Fruit fly (Drosophila melanogaster) whole organism, wandering third instar larva: ENCODE measurements around the gene ergic53.

Experiments
- dsf ChIP-seq: sonication (Bioruptor generic); optimal IDR thresholded peaks from 2 replicates; lab custom pipeline; 2016; ENCODE audit warnings: missing biosample characterization, missing genetic modification characterization, borderline replicate concordance
- fru ChIP-seq: fragments of 200-800 bp; sonication (Bioruptor generic); optimal IDR thresholded peaks from 3 replicates; lab custom pipeline; 2016; ENCODE audit warnings: missing biosample characterization, mild to moderate bottlenecking, missing genetic modification characterization
- psq ChIP-seq: fragments of 200-800 bp; sonication (Bioruptor generic); optimal IDR thresholded peaks from 3 replicates; lab custom pipeline; 2017; ENCODE audit warnings: missing biosample characterization, mild to moderate bottlenecking, missing genetic modification characterization, moderate library complexity
- sv ChIP-seq: fragments of 200-800 bp; sonication (Bioruptor generic); optimal IDR thresholded peaks from 3 replicates; lab custom pipeline; 2016; ENCODE audit warnings: missing biosample characterization, missing genetic modification characterization

DNA sequence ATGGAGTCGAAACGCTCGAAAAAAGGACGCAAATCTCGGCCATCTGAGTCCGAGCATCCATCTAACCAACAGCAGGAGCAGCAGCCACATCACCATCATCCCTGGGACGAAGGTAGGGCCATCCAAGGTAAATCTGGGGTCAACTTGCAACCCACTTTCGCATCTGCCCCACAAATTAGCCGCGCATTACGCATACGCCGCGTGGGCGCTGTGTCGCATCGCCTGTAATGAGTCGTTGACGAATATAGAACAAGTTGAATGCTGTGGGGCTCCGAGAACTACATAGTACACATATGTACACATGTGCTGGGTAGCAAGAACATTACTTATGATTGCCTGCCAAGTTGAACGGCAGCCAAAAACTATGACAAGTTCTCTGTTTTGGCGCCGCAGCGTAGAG lies 44.7 kb downstream of the ergic53 start:
- TF ChIP-seq dsf (GFP tag; lab: Kevin White, UChicago) (no peak), fru (no peak), sv (GFP tag; lab: Kevin White, UChicago) (no peak), psq (no peak)
